Worm (Caenorhabditis elegans) whole organism, young adult: ENCODE results near the gene casy-1.

Source experiments
- B0019.2 ChIP-seq: fragments of 200-800 bp; sonication (Bioruptor generic); conservative IDR thresholded peaks from 2 replicates; pipeline ENCODE4 v1.3.6; 2022; ENCODE audit warnings: missing genetic modification reagents, missing genetic modification characterization, missing compliant biosample characterization
- B0035.1 ChIP-seq: sonication (generic microtip); optimal IDR thresholded peaks from 2 replicates; lab custom pipeline; 2016; ENCODE audit warnings: missing genetic modification characterization, mild to moderate bottlenecking, missing compliant biosample characterization, missing genotype, missing genetic modification reagents
- B0336.3 ChIP-seq: fragments of 200-800 bp; sonication (Bioruptor generic); IDR thresholded peaks from 2 replicates; pipeline ENCODE4 v1.3.6; 2022; ENCODE audit warnings: missing genetic modification characterization, missing compliant biosample characterization
- F22D6.2 ChIP-seq: sonication (generic microtip); optimal IDR thresholded peaks from 2 replicates; lab custom pipeline; 2016; ENCODE audit warnings: mild to moderate bottlenecking, missing genetic modification characterization, missing compliant biosample characterization
- F52B5.7 ChIP-seq: sonication (generic microtip); optimal IDR thresholded peaks from 2 replicates; lab custom pipeline; 2016; ENCODE audit warnings: mild to moderate bottlenecking, missing genetic modification characterization, missing compliant biosample characterization
- F57C9.4 ChIP-seq: sonication (generic microtip); optimal IDR thresholded peaks from 2 replicates; lab custom pipeline; 2017; ENCODE audit warnings: mild to moderate bottlenecking, missing genetic modification characterization, missing compliant biosample characterization
- Y79H2A.3 ChIP-seq: fragments of 200-800 bp; sonication (Bioruptor generic); conservative IDR thresholded peaks from 2 replicates; pipeline ENCODE4 v1.3.6; 2022; ENCODE audit warnings: missing genetic modification reagents, missing genetic modification characterization, missing compliant biosample characterization
- Y95B8A.8 ChIP-seq: fragments of 200-800 bp; sonication (Bioruptor generic); IDR thresholded peaks from 2 replicates; pipeline ENCODE4 v1.3.6; 2022; ENCODE audit warnings: missing genetic modification reagents, missing genetic modification characterization, missing compliant biosample characterization
- ZK185.1 ChIP-seq: sonication (generic microtip); optimal IDR thresholded peaks from 2 replicates; lab custom pipeline; 2016; ENCODE audit warnings: mild to moderate bottlenecking, missing genetic modification characterization, missing compliant biosample characterization; ENCODE audit not compliant: poor library complexity, severe bottlenecking
- aptf-2 ChIP-seq: fragments of 200-800 bp; sonication (Bioruptor generic); conservative IDR thresholded peaks from 2 replicates; pipeline ENCODE4 v1.3.6; 2022; ENCODE audit warnings: missing genetic modification reagents, missing genetic modification characterization, missing compliant biosample characterization
- atf-7 ChIP-seq: sonication (generic microtip); optimal IDR thresholded peaks from 2 replicates; lab custom pipeline; 2017; ENCODE audit warnings: mild to moderate bottlenecking, missing genetic modification characterization, missing compliant biosample characterization
- attf-3 ChIP-seq: fragments of 200-800 bp; sonication (Bioruptor generic); conservative IDR thresholded peaks from 2 replicates; pipeline ENCODE4 v1.3.6; 2022; ENCODE audit warnings: missing genetic modification reagents, missing genetic modification characterization, missing compliant biosample characterization
- attf-5 ChIP-seq: fragments of 200-800 bp; sonication (Bioruptor generic); optimal IDR thresholded peaks from 2 replicates; lab custom pipeline; 2018; ENCODE audit warnings: mild to moderate bottlenecking, missing genetic modification characterization, missing compliant biosample characterization
- cebp-2 ChIP-seq: fragments of 200-800 bp; sonication (Bioruptor generic); IDR thresholded peaks from 2 replicates; pipeline ENCODE4 v1.3.6; 2022; ENCODE audit warnings: missing genetic modification characterization, missing compliant biosample characterization
- ceh-100 ChIP-seq: fragments of 200-800 bp; sonication (Bioruptor generic); IDR thresholded peaks from 2 replicates; pipeline ENCODE4 v1.3.6; 2022; ENCODE audit warnings: missing genetic modification reagents, missing genetic modification characterization, missing compliant biosample characterization
- ceh-58 ChIP-seq: fragments of 200-800 bp; sonication (Bioruptor generic); IDR thresholded peaks from 2 replicates; pipeline ENCODE4 v1.3.6; 2022; ENCODE audit warnings: missing genetic modification characterization, missing compliant biosample characterization
- egl-18 ChIP-seq: fragments of 200-800 bp; sonication (Bioruptor generic); IDR thresholded peaks from 2 replicates; pipeline ENCODE4 v1.3.6; 2022; ENCODE audit warnings: missing genetic modification reagents, missing genetic modification characterization, missing compliant biosample characterization
- egrh-3 ChIP-seq: fragments of 200-800 bp; sonication (Bioruptor generic); IDR thresholded peaks from 2 replicates; pipeline ENCODE4 v1.3.6; 2022; ENCODE audit warnings: missing genetic modification reagents, missing genetic modification characterization, missing compliant biosample characterization
- fkh-3 ChIP-seq: sonication (generic microtip); optimal IDR thresholded peaks from 2 replicates; lab custom pipeline; 2016; ENCODE audit warnings: mild to moderate bottlenecking, missing genetic modification characterization, missing compliant biosample characterization
- gei-17 ChIP-seq: fragments of 200-800 bp; sonication (Bioruptor generic); optimal IDR thresholded peaks from 2 replicates; lab custom pipeline; 2018; ENCODE audit warnings: mild to moderate bottlenecking, missing genetic modification characterization, missing compliant biosample characterization
- hlh-26 ChIP-seq: fragments of 200-800 bp; sonication (Bioruptor generic); conservative IDR thresholded peaks from 2 replicates; pipeline ENCODE4 v1.3.6; 2022; ENCODE audit warnings: missing genetic modification reagents, missing genetic modification characterization, missing compliant biosample characterization
- hsf-1 ChIP-seq: fragments of 200-800 bp; sonication (Bioruptor generic); IDR thresholded peaks from 2 replicates; pipeline ENCODE4 v1.3.6; 2022; ENCODE audit warnings: missing genetic modification reagents, missing genetic modification characterization, missing compliant biosample characterization
- lin-40 ChIP-seq: sonication (generic microtip); optimal IDR thresholded peaks from 2 replicates; lab custom pipeline; 2016; ENCODE audit warnings: missing genetic modification characterization, mild to moderate bottlenecking, missing compliant biosample characterization, missing genotype, missing genetic modification reagents
- lsl-1 ChIP-seq: fragments of 200-800 bp; sonication (Bioruptor generic); optimal IDR thresholded peaks from 2 replicates; lab custom pipeline; 2018; ENCODE audit warnings: mild to moderate bottlenecking, missing genetic modification characterization, moderate library complexity, missing compliant biosample characterization
- lsy-27 ChIP-seq: sonication (generic microtip); optimal IDR thresholded peaks from 2 replicates; lab custom pipeline; 2017; ENCODE audit warnings: missing genetic modification characterization, mild to moderate bottlenecking, missing compliant biosample characterization, antibody characterized with exemption, missing genotype, borderline replicate concordance; ENCODE audit not compliant: insufficient read depth
- madf-8 ChIP-seq: fragments of 200-800 bp; sonication (Bioruptor generic); conservative IDR thresholded peaks from 2 replicates; pipeline ENCODE4 v1.3.6; 2022; ENCODE audit warnings: missing genetic modification reagents, missing genetic modification characterization, missing compliant biosample characterization
- mes-4 ChIP-seq: sonication (generic microtip); optimal IDR thresholded peaks from 2 replicates; lab custom pipeline; 2016; ENCODE audit warnings: missing genotype, missing genetic modification characterization, missing compliant biosample characterization
- mxl-1 ChIP-seq: sonication (generic microtip); optimal IDR thresholded peaks from 2 replicates; lab custom pipeline; 2016; ENCODE audit warnings: missing genetic modification characterization, missing compliant biosample characterization
- nhr-179 ChIP-seq: sonication (generic microtip); optimal IDR thresholded peaks from 2 replicates; lab custom pipeline; 2016; ENCODE audit warnings: mild to moderate bottlenecking, missing genetic modification characterization, missing compliant biosample characterization
- repo-1 ChIP-seq: sonication (generic microtip); optimal IDR thresholded peaks from 2 replicates; lab custom pipeline; 2017; ENCODE audit warnings: mild to moderate bottlenecking, missing genetic modification characterization, missing compliant biosample characterization
- sdz-38 ChIP-seq: sonication (generic microtip); optimal IDR thresholded peaks from 2 replicates; lab custom pipeline; 2016; ENCODE audit warnings: missing genotype, missing genetic modification characterization, missing compliant biosample characterization
- unc-130 ChIP-seq: sonication (generic microtip); optimal IDR thresholded peaks from 2 replicates; lab custom pipeline; 2016; ENCODE audit warnings: missing genetic modification reagents, missing genetic modification characterization, missing compliant biosample characterization
- xnd-1 ChIP-seq: sonication (generic microtip); optimal IDR thresholded peaks from 2 replicates; lab custom pipeline; 2016; ENCODE audit warnings: missing genotype, missing genetic modification reagents, missing genetic modification characterization, missing compliant biosample characterization
- zim-3 ChIP-seq: sonication (generic microtip); optimal IDR thresholded peaks from 2 replicates; lab custom pipeline; 2017; ENCODE audit warnings: mild to moderate bottlenecking, missing genetic modification characterization, moderate library complexity, missing compliant biosample characterization
- ztf-18 ChIP-seq: sonication (generic microtip); optimal IDR thresholded peaks from 2 replicates; lab custom pipeline; 2016; ENCODE audit warnings: missing genotype, mild to moderate bottlenecking, missing genetic modification characterization, missing compliant biosample characterization
- ztf-28 ChIP-seq: fragments of 200-800 bp; sonication (Bioruptor generic); IDR thresholded peaks from 2 replicates; pipeline ENCODE4 v1.3.6; 2022; ENCODE audit warnings: missing genetic modification reagents, missing genetic modification characterization, missing compliant biosample characterization
- ztf-3 ChIP-seq: fragments of 200-800 bp; sonication (Bioruptor generic); optimal IDR thresholded peaks from 2 replicates; lab custom pipeline; 2018; ENCODE audit warnings: mild to moderate bottlenecking, missing genetic modification characterization, missing compliant biosample characterization

Gene casy-1

ce11 chrII:5956583-5956982 is at the start of gene casy-1:
casy-1 (minus strand) TSS chrII:5956683.
- no peak for TF ChIP-seq gei-17 (GFP tag; lab: Kevin White, UChicago)
- no peak for TF ChIP-seq Y95B8A.8 (GFP tag; lab: Robert Waterston, UW)
- TF ChIP-seq zim-3 (tag; lab: Kevin White, UChicago): no peak
- TF ChIP-seq mes-4 (tag; lab: Kevin White, UChicago): no peak
- TF ChIP-seq B0035.1: no peak
- no peak for TF ChIP-seq xnd-1 (tag; lab: Kevin White, UChicago)
- TF ChIP-seq aptf-2 (GFP tag; lab: Robert Waterston, UW): no peak
- TF ChIP-seq unc-130 (GFP tag; lab: Kevin White, UChicago): no peak
- no peak for TF ChIP-seq lsy-27
- TF ChIP-seq repo-1 (tag; lab: Kevin White, UChicago): no peak
- TF ChIP-seq sdz-38 (tag; lab: Kevin White, UChicago): no peak
- no peak for TF ChIP-seq cebp-2 (GFP tag; lab: Robert Waterston, UW)
- TF ChIP-seq egrh-3 (GFP tag; lab: Robert Waterston, UW): no peak
- no peak for TF ChIP-seq egl-18 (GFP tag; lab: Robert Waterston, UW)
- TF ChIP-seq ceh-100: no peak
- TF ChIP-seq lsl-1: no peak

- TF ChIP-seq ztf-28 (no peak), attf-5 (no peak), hlh-26 (GFP tag; lab: Robert Waterston, UW) (no peak), ztf-3 (GFP tag; lab: Kevin White, UChicago) (no peak), repo-1 (tag; lab: Kevin White, UChicago) (no peak), hsf-1 (GFP tag; lab: Robert Waterston, UW) (no peak), F22D6.2 (tag; lab: Kevin White, UChicago) (no peak), aptf-2 (GFP tag; lab: Robert Waterston, UW) (no peak), madf-8 (GFP tag; lab: Robert Waterston, UW) (no peak), attf-3 (no peak), fkh-3 (tag; lab: Kevin White, UChicago) (no peak)
Measured at ce11 chrII:6001004-6001403, 44.5 kb upstream of the casy-1 start.

- no peak for TF ChIP-seq F52B5.7 (tag; lab: Kevin White, UChicago)
- no peak for TF ChIP-seq B0336.3 (GFP tag; lab: Robert Waterston, UW)
- TF ChIP-seq Y79H2A.3 (GFP tag; lab: Robert Waterston, UW): no peak
- no peak for TF ChIP-seq nhr-179 (tag; lab: Kevin White, UChicago)
- TF ChIP-seq lsl-1: no peak
- no peak for TF ChIP-seq ceh-58 (GFP tag; lab: Robert Waterston, UW)
- no peak for TF ChIP-seq mxl-1
- no peak for TF ChIP-seq attf-3
- TF ChIP-seq ZK185.1 (tag; lab: Kevin White, UChicago): no peak
- no peak for TF ChIP-seq atf-7 (tag; lab: Kevin White, UChicago)
- TF ChIP-seq B0019.2: no peak
Measured at ce11 chrII:6000136-6000535, 43.7 kb upstream of the casy-1 start, which contains the start of gene ins-6. ins-6 (plus strand) TSS chrII:6000436.

- no peak for TF ChIP-seq F57C9.4 (tag; lab: Kevin White, UChicago)
- TF ChIP-seq lin-40 (tag; lab: Kevin White, UChicago): no peak
- TF ChIP-seq ztf-18: no peak
Measured at ce11 chrII:5997257-5997656, 40.8 kb upstream of the casy-1 start, which contains the start of gene ins-5. ins-5 (plus strand) TSS chrII:5997557.
